Fruit fly (Drosophila melanogaster) whole organism: ENCODE results near the gene Cpr65Aw.

Experiments used
- CG8478 ChIP-seq: fragments of >200 bp; optimal IDR thresholded peaks from 2 replicates; lab custom pipeline; 2018; ENCODE audit warnings: inconsistent platforms
- Dll ChIP-seq: fragments of >200 bp; optimal IDR thresholded peaks from 2 replicates; lab custom pipeline; 2017
- EcR ChIP-seq, 2 experiments: fragments of >200 bp; optimal IDR thresholded peaks; 2 replicates each; lab custom pipeline; 2017; ENCODE audit warnings: missing biosample characterization in 2 of 2, missing genetic modification characterization in 2 of 2, missing genetic modification reagents in 2 of 2
- pan ChIP-seq: fragments of >200 bp; optimal IDR thresholded peaks from 2 replicates; lab custom pipeline; 2017
- psq ChIP-seq: fragments of >200 bp; optimal IDR thresholded peaks from 2 replicates; lab custom pipeline; 2017
- usp ChIP-seq: fragments of >200 bp; optimal IDR thresholded peaks from 2 replicates; lab custom pipeline; 2017; ENCODE audit warnings: missing biosample characterization, missing genetic modification characterization, mixed read lengths

Cpr65Aw gene

DNA sequence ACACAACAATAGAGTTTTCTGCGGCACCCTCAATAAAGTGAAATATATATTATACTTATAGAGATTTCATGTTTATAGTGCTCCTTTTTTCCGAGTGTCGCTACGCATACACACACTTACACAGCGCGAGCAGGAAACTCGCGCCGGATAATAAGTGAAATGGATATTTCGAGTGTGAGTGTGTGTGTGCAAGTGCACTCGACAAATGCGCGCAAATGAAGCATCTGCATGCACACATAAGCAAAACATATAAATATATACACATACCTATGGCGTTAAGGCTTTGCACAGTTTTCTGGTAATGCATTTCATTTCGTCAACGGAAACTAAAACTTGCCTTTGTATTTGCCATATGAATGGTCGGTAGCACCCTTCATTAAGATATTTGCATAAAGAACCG, 26.7 kb downstream of the Cpr65Aw start:
- no peak for TF ChIP-seq usp
- TF ChIP-seq CG8478, result no peak
- no peak for TF ChIP-seq pan
- no peak for TF ChIP-seq Dll (lab: Kevin White, UChicago)
- TF ChIP-seq EcR (GFP tag; optimal IDR thresholded peaks at IDR 0.05; lab: Kevin White, UChicago), result no peak
- TF ChIP-seq psq (lab: Kevin White, UChicago), result no peak

DNA sequence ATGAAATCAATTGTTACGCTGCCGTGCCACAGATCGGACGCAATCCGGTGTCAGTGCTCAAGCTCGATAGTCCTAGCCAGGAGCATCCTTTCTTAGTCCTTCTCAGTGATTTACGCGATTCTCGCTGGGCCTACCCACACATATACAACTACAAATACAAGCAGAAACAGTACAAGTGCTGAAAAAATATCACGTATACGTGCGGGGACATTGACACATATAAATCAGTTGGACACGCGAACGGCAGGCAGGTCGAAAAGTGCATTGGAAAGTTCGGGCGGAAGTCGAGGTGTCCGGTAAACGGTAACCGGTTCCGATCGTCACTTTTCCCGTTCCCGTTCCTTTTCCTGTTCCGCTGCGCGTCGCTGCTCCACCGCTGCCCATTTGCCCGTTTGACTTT, 30.8 kb downstream of the Cpr65Aw start:
- TF ChIP-seq CG8478 (no peak), pan (no peak), usp (no peak), Dll (lab: Kevin White, UChicago) (no peak), psq (lab: Kevin White, UChicago) (no peak), EcR (GFP tag; optimal IDR thresholded peaks at IDR 0.05; lab: Kevin White, UChicago) (no peak)

dm6 chr3L:6110673-6111449, 31.4 kb downstream of the Cpr65Aw start:
- TF ChIP-seq EcR (GFP tag; optimal IDR thresholded peaks at IDR 0.05; lab: Kevin White, UChicago), result no peak
- TF ChIP-seq pan, result no peak
- no peak for TF ChIP-seq Dll (lab: Kevin White, UChicago)
- no peak for TF ChIP-seq CG8478
- no peak for TF ChIP-seq usp

dm6 chr3L:6108264-6109060, 33.8 kb downstream of the Cpr65Aw start:
- TF ChIP-seq EcR (GFP tag; optimal IDR thresholded peaks at IDR 0.05; lab: Kevin White, UChicago) (no peak), Dll (lab: Kevin White, UChicago) (no peak), CG8478 (no peak), usp (no peak), psq (lab: Kevin White, UChicago) (no peak), pan (no peak)

- TF ChIP-seq usp, result no peak
- TF ChIP-seq Dll (lab: Kevin White, UChicago), result no peak
- TF ChIP-seq EcR (GFP tag; optimal IDR thresholded peaks at IDR 0.05; lab: Kevin White, UChicago), result no peak
- TF ChIP-seq psq (lab: Kevin White, UChicago), result no peak
- TF ChIP-seq CG8478, result no peak
- TF ChIP-seq pan, result no peak
Observed at dm6 chr3L:6106717-6107116, 35.5 kb downstream of the Cpr65Aw start.

dm6 chr3L:6105435-6105834, 36.8 kb downstream of the Cpr65Aw start:
- TF ChIP-seq CG8478 (no peak), Dll (lab: Kevin White, UChicago) (no peak), EcR (GFP tag; optimal IDR thresholded peaks at IDR 0.05; lab: Kevin White, UChicago) (no peak), psq (lab: Kevin White, UChicago) (no peak), usp (no peak), pan (no peak)

DNA sequence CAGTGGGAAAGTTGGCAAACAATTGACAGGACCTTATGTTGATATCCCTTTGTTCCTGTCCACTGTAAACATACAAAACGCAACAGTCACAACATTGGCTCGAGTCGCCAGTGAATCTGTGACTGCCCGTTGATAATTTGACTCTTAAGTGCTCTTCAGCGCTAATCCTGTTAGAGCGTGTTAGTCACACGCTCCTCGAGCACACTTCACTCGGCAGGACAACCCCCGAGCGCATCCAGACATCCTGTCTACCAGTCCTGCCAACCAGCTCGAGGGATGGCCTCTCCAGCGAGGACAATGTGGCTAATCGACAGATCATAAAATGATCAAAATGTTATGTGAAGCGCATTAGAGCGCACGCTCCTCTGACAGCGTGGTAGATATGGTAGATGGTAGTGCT, 37.7 kb downstream of the Cpr65Aw start:
- TF ChIP-seq Dll (lab: Kevin White, UChicago), result no peak
- no peak for TF ChIP-seq EcR (GFP tag; optimal IDR thresholded peaks at IDR 0.05; lab: Kevin White, UChicago)
- TF ChIP-seq CG8478, result no peak
- no peak for TF ChIP-seq pan
- TF ChIP-seq usp, result no peak
- no peak for TF ChIP-seq psq (lab: Kevin White, UChicago)

DNA sequence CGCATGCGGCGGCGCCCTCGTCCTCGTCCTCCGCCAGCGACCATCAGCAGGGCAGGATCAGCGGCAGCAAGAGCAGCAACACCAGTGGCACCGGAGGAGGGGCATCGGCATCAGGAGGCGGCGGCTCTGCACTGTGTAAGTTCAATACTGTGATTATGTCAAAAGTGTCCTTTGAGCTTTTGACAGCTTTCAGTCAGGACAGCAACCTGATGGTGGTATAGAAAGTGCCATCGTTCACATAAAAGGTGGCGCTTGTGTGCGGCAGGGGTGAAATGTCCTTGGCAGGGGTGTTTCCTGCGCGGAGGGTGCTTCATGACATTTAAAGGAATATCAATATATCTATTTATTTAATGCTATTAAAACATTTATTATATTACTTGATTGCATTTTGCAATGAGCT, 38.6 kb downstream of the Cpr65Aw start:
- no peak for TF ChIP-seq usp
- no peak for TF ChIP-seq CG8478
- no peak for TF ChIP-seq EcR (GFP tag; optimal IDR thresholded peaks at IDR 0.05; lab: Kevin White, UChicago)
- TF ChIP-seq psq (lab: Kevin White, UChicago), result no peak
- TF ChIP-seq Dll (lab: Kevin White, UChicago), result no peak
- no peak for TF ChIP-seq pan

DNA sequence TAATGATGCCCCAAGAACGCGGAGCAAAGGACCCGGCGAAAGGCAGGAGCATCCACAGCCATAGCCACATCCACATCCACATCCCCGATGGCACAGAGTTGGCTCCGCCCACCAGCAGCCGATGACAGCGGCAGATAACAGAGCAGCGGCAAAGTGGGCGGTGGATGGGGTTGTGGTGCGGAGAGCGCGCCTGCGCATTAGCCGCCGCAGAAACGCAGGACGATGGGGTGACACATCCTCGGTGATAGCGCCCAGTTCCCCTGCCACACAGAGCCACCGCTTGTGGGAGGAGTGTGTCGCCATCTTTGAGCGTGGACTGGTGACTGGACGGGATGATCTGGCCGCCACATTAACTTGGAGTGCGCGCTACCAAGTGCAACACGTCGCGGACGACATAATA, 44.9 kb downstream of the Cpr65Aw start, which contains the start of gene Ets65A:
Ets65A (plus strand) TSS at position 348 of the 400 bp plus-strand sequence.
- TF ChIP-seq psq (lab: Kevin White, UChicago) (no peak), pan (no peak), Dll (lab: Kevin White, UChicago) (no peak), usp (no peak), CG8478 (no peak), EcR (GFP tag; optimal IDR thresholded peaks at IDR 0.05; lab: Kevin White, UChicago) (no peak)

DNA sequence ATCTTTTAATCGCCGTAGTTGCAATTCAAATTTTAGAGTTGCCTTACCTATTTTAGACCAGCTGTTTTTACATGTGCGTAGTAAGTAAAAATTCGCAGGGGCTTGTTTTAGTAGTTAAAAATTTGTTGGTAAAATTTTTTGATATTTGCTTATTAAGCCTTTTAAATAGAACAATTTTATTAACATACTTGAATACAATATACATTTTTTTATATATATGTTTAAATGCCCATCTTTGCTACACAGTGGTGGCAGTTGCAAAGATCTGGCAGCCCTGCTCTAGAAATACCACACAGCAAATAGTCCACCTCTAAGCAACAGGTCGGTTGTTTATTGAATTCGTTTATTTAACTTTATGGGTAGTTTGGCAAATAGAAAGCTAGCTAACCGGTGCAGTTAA, 47.5 kb downstream of the Cpr65Aw start, which contains the start of the genes CG10467 and loj:
CG10467 (minus strand) TSS at position 51 of the 400 bp plus-strand sequence.
loj (plus strand) TSS at position 291 of the 400 bp plus-strand sequence.
- TF ChIP-seq Dll (lab: Kevin White, UChicago), result no peak
- no peak for TF ChIP-seq pan
- no peak for TF ChIP-seq CG8478
- TF ChIP-seq EcR (GFP tag; optimal IDR thresholded peaks at IDR 0.05; lab: Kevin White, UChicago), result no peak
- TF ChIP-seq psq (lab: Kevin White, UChicago), result no peak
- no peak for TF ChIP-seq usp

DNA sequence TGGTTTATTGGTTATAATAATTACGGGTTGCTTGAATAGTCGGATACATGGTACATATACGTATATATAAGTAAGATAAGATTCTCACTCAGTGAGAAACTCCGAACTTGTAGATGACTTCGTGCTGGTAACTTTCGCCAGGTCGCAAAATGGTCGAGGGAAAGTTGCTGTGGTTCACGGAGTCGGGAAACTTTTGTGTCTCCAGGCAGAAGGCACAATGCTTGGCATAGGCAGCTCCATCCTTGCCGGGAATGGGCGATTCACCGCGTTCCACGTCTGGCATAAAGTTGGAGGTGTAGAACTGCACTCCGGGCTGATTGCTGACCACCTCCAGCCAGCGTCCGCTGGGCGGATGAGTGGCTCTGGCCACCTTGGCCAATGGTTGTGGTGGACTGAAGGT, 49.0 kb downstream of the Cpr65Aw start, which contains the start of gene CG10469:
CG10469 (minus strand) TSS at position 101 of the 400 bp plus-strand sequence.
- no peak for TF ChIP-seq usp
- TF ChIP-seq psq (lab: Kevin White, UChicago), result no peak
- no peak for TF ChIP-seq pan
- no peak for TF ChIP-seq Dll (lab: Kevin White, UChicago)
- no peak for TF ChIP-seq CG8478
- TF ChIP-seq EcR (GFP tag; optimal IDR thresholded peaks at IDR 0.05; lab: Kevin White, UChicago), result no peak
